Worm (Caenorhabditis elegans) whole organism, L3 larva: Measurements from ENCODE around the gene D1022.5.

Experiments used
- R02D3.7 ChIP-seq: fragments of 150-350 bp; optimal IDR thresholded peaks from 2 replicates; lab custom pipeline; 2014; ENCODE audit warnings: missing biosample characterization, missing genetic modification characterization
- aly-2 ChIP-seq: fragments of 150-350 bp; optimal IDR thresholded peaks from 2 replicates; lab custom pipeline; 2014; ENCODE audit warnings: missing biosample characterization, missing genetic modification characterization
- ceh-28 ChIP-seq: fragments of 150-350 bp; optimal IDR thresholded peaks from 2 replicates; lab custom pipeline; 2014; ENCODE audit warnings: missing biosample characterization, missing genetic modification reagents, missing genetic modification characterization
- ceh-82 ChIP-seq: fragments of 150-350 bp; optimal IDR thresholded peaks from 2 replicates; lab custom pipeline; 2014; ENCODE audit warnings: missing biosample characterization, missing genetic modification characterization
- ceh-9 ChIP-seq: sonication (generic microtip); optimal IDR thresholded peaks from 2 replicates; lab custom pipeline; 2018; ENCODE audit warnings: missing biosample characterization, missing genetic modification characterization
- daf-12 ChIP-seq: fragments of 150-350 bp; optimal IDR thresholded peaks from 2 replicates; lab custom pipeline; 2014; ENCODE audit warnings: missing biosample characterization, missing genetic modification reagents, missing genetic modification characterization
- egl-27 ChIP-seq: sonication (generic microtip); optimal IDR thresholded peaks from 4 replicates; lab custom pipeline; 2017; ENCODE audit warnings: missing biosample characterization, missing genetic modification reagents, missing genetic modification characterization
- egl-5 ChIP-seq: fragments of 150-350 bp; optimal IDR thresholded peaks from 2 replicates; lab custom pipeline; 2017; ENCODE audit warnings: missing biosample characterization, missing genetic modification reagents, missing genetic modification characterization, inconsistent platforms
- elt-1 ChIP-seq: fragments of 150-350 bp; optimal IDR thresholded peaks from 2 replicates; lab custom pipeline; 2014; ENCODE audit warnings: missing biosample characterization, missing genetic modification characterization
- elt-2 ChIP-seq: sonication (generic microtip); optimal IDR thresholded peaks from 2 replicates; lab custom pipeline; 2016; ENCODE audit warnings: missing genetic modification reagents, mild to moderate bottlenecking, missing genetic modification characterization, missing compliant biosample characterization
- elt-3 ChIP-seq, 3 experiments: fragments of 150-350 bp in 1 of 3; sonication (generic microtip) in 2 of 3; optimal IDR thresholded peaks; 2 replicates in 2 of 3; 4 replicates in 1 of 3; lab custom pipeline; 2014 to 2017; ENCODE audit warnings: missing biosample characterization in 3 of 3, missing genetic modification characterization in 3 of 3
- eor-1 ChIP-seq, 2 experiments: fragments of 150-350 bp; optimal IDR thresholded peaks; 2 replicates each; lab custom pipeline; 2014 to 2018; ENCODE audit warnings: missing biosample characterization in 2 of 2, missing genetic modification characterization in 2 of 2
- fkh-10 ChIP-seq: sonication (generic microtip); optimal IDR thresholded peaks from 2 replicates; lab custom pipeline; 2017; ENCODE audit warnings: missing biosample characterization, missing genetic modification reagents, missing genetic modification characterization
- fkh-2 ChIP-seq: fragments of 150-350 bp; optimal IDR thresholded peaks from 2 replicates; lab custom pipeline; 2014; ENCODE audit warnings: missing biosample characterization, missing genetic modification reagents, missing genetic modification characterization
- hmg-11 ChIP-seq: sonication (generic microtip); optimal IDR thresholded peaks from 2 replicates; lab custom pipeline; 2016; ENCODE audit warnings: missing genetic modification characterization, missing compliant biosample characterization
- jun-1 ChIP-seq: fragments of 150-350 bp; optimal IDR thresholded peaks from 2 replicates; lab custom pipeline; 2014; ENCODE audit warnings: missing biosample characterization, missing genetic modification reagents, missing genetic modification characterization
- lin-15B ChIP-seq: fragments of 150-350 bp; optimal IDR thresholded peaks from 2 replicates; lab custom pipeline; 2014; ENCODE audit warnings: missing biosample characterization, missing genetic modification characterization
- lin-39 ChIP-seq: fragments of 150-350 bp; optimal IDR thresholded peaks from 2 replicates; lab custom pipeline; 2018; ENCODE audit warnings: missing biosample characterization, missing genetic modification reagents, missing genetic modification characterization
- lsy-12 ChIP-seq: sonication (generic microtip); optimal IDR thresholded peaks from 2 replicates; lab custom pipeline; 2016; ENCODE audit warnings: mild to moderate bottlenecking, missing genetic modification characterization, missing compliant biosample characterization
- mdl-1 ChIP-seq: fragments of 150-350 bp; optimal IDR thresholded peaks from 2 replicates; lab custom pipeline; 2014; ENCODE audit warnings: missing biosample characterization, missing genetic modification characterization
- mml-1 ChIP-seq: fragments of 150-350 bp; sonication (generic microtip); optimal IDR thresholded peaks from 3 replicates; lab custom pipeline; 2014; ENCODE audit warnings: missing biosample characterization, missing genetic modification characterization
- nfya-1 ChIP-seq: sonication (generic microtip); optimal IDR thresholded peaks from 2 replicates; lab custom pipeline; 2017; ENCODE audit warnings: missing genetic modification characterization, mild to moderate bottlenecking, missing compliant biosample characterization, antibody characterized with exemption, moderate library complexity; ENCODE audit not compliant: insufficient read depth
- nhr-12 ChIP-seq: fragments of 150-350 bp; optimal IDR thresholded peaks from 2 replicates; lab custom pipeline; 2014; ENCODE audit warnings: missing biosample characterization, missing genetic modification characterization
- nhr-23 ChIP-seq: fragments of 150-350 bp; optimal IDR thresholded peaks from 2 replicates; lab custom pipeline; 2014; ENCODE audit warnings: missing biosample characterization, missing genetic modification reagents, missing genetic modification characterization
- nhr-237 ChIP-seq: fragments of 150-350 bp; optimal IDR thresholded peaks from 2 replicates; lab custom pipeline; 2014; ENCODE audit warnings: missing biosample characterization, missing genetic modification characterization
- nhr-43 ChIP-seq: sonication (generic microtip); optimal IDR thresholded peaks from 2 replicates; lab custom pipeline; 2016; ENCODE audit warnings: mild to moderate bottlenecking, missing genetic modification characterization, missing compliant biosample characterization; ENCODE audit not compliant: poor library complexity, severe bottlenecking
- nhr-67 ChIP-seq: fragments of 150-350 bp; optimal IDR thresholded peaks from 2 replicates; lab custom pipeline; 2014; ENCODE audit warnings: missing biosample characterization, missing genetic modification characterization
- nhr-76 ChIP-seq: fragments of 150-350 bp; sonication (generic microtip); optimal IDR thresholded peaks from 5 replicates; lab custom pipeline; 2014; ENCODE audit warnings: missing biosample characterization, missing genetic modification characterization
- nhr-77 ChIP-seq: fragments of 150-350 bp; optimal IDR thresholded peaks from 2 replicates; lab custom pipeline; 2014; ENCODE audit warnings: missing biosample characterization, missing genetic modification characterization
- pha-4 ChIP-seq: fragments of 150-350 bp; optimal IDR thresholded peaks from 2 replicates; lab custom pipeline; 2014; ENCODE audit warnings: missing biosample characterization, missing genetic modification reagents, missing genetic modification characterization
- sea-2 ChIP-seq: fragments of 150-350 bp; sonication (generic microtip); optimal IDR thresholded peaks from 4 replicates; lab custom pipeline; 2014; ENCODE audit warnings: missing biosample characterization, missing genetic modification reagents, missing genetic modification characterization
- snpc-4 ChIP-seq: fragments of 150-350 bp; optimal IDR thresholded peaks from 2 replicates; lab custom pipeline; 2014; ENCODE audit warnings: missing biosample characterization, missing genetic modification characterization
- tbx-2 ChIP-seq: sonication (generic microtip); optimal IDR thresholded peaks from 2 replicates; lab custom pipeline; 2016; ENCODE audit warnings: mild to moderate bottlenecking, missing genetic modification characterization, missing compliant biosample characterization
- unc-62 ChIP-seq: fragments of 150-350 bp; sonication (generic microtip); optimal IDR thresholded peaks from 4 replicates; lab custom pipeline; 2014; ENCODE audit warnings: missing biosample characterization, missing genetic modification reagents, missing genetic modification characterization
- zag-1 ChIP-seq: fragments of 150-350 bp; optimal IDR thresholded peaks from 2 replicates; lab custom pipeline; 2014; ENCODE audit warnings: missing biosample characterization, missing genetic modification characterization
- ztf-11 ChIP-seq: fragments of 150-350 bp; optimal IDR thresholded peaks from 2 replicates; lab custom pipeline; 2014; ENCODE audit warnings: missing biosample characterization, missing genetic modification characterization
- ztf-4 ChIP-seq: fragments of 150-350 bp; optimal IDR thresholded peaks from 2 replicates; lab custom pipeline; 2014; ENCODE audit warnings: missing biosample characterization, missing genetic modification characterization

Gene D1022.5

DNA sequence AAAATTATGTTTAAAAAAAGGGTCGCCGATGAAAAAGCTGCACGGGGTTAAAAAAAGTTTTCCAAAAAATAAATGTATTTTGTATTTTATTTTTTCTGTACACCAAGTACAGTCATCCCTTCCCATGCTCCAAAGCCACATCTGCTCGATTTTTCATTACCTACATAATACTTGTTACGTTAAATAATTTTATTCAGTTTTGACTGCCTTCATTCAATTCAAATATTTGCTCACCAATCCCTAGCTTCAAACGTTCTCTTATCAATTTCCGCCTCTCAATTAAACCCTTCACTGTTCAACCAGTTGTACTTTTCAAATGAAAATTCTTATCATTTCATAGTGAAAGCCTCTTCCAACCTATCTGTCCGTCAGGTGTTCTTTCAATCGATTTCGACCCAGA is 35.5 kb upstream of the D1022.5 start, which contains the start of gene R10H1.1:
Gene R10H1.1 (plus strand): TSS at position 301 of the 400 bp plus-strand sequence.
- TF ChIP-seq fkh-10 (GFP tag; lab: Kevin White, UChicago) (no peak), ceh-28 (peak; percentile 1), nhr-43 (tag; lab: Kevin White, UChicago) (no peak)

DNA sequence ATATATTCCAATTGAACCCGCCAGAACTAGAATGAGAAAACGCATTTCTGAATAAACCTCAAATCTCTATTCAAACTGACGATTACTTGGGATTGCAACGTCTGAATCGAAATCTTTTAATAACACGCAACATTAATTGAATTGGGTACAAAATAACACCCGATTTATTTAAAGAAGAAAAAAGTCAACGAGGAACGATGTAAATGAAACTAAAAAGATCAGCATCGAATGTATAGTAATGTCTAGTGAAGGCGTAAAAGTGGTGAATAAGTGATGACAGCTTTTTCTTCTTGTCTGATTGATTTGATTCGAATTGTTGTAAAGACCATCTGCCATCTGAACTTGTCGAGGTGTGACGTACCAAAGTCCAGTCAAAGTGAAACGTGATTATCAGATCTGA is 35.0 kb upstream of the D1022.5 start, which contains the start of gene nas-23:
Gene nas-23 (minus strand): TSS at position 101 of the 400 bp plus-strand sequence.
- no peak for TF ChIP-seq nhr-237 (tag; lab: Kevin White, UChicago)
- no peak for TF ChIP-seq aly-2 (tag; lab: Kevin White, UChicago)
- TF ChIP-seq mdl-1 (tag; lab: Kevin White, UChicago), result no peak
- TF ChIP-seq zag-1 (tag; lab: Kevin White, UChicago), result no peak
- no peak for TF ChIP-seq ztf-4 (tag; lab: Kevin White, UChicago)
- no peak for TF ChIP-seq snpc-4 (tag; lab: Kevin White, UChicago)
- TF ChIP-seq unc-62, result no peak
- no peak for TF ChIP-seq elt-2 (tag; lab: Kevin White, UChicago)
- TF ChIP-seq nhr-12, result no peak
- TF ChIP-seq egl-5 (tag; lab: Kevin White, UChicago), result no peak
- TF ChIP-seq nhr-77, result no peak
- no peak for TF ChIP-seq lin-39 (tag; lab: Kevin White, UChicago)
- TF ChIP-seq hmg-11 (tag; lab: Kevin White, UChicago), result no peak
- no peak for TF ChIP-seq daf-12 (tag; lab: Kevin White, UChicago)
- TF ChIP-seq mml-1 (tag; lab: Kevin White, UChicago), result no peak

ce11 chrII:7489605-7490004 is 31.0 kb upstream of the D1022.5 start, which contains the start of gene D1022.9:
Gene D1022.9, minus strand, starts transcription at chrII:7489705.
- TF ChIP-seq elt-2 (tag; lab: Kevin White, UChicago) (no peak), fkh-2 (tag; lab: Kevin White, UChicago) (no peak), nhr-23 (tag; lab: Kevin White, UChicago) (no peak), mdl-1 (tag; lab: Kevin White, UChicago) (no peak), R02D3.7 (tag; lab: Kevin White, UChicago) (no peak), unc-62 (no peak), nhr-76 (tag; lab: Kevin White, UChicago) (no peak), lsy-12 (tag; lab: Kevin White, UChicago) (no peak), tbx-2 (no peak), nhr-237 (tag; lab: Kevin White, UChicago) (no peak), egl-27 (tag; lab: Kevin White, UChicago) (no peak), elt-1 (no peak), sea-2 (no peak), ztf-11 (tag; lab: Kevin White, UChicago) (no peak), lin-15B (no peak), aly-2 (tag; lab: Kevin White, UChicago) (no peak), pha-4 (no peak), nhr-67 (no peak)

DNA sequence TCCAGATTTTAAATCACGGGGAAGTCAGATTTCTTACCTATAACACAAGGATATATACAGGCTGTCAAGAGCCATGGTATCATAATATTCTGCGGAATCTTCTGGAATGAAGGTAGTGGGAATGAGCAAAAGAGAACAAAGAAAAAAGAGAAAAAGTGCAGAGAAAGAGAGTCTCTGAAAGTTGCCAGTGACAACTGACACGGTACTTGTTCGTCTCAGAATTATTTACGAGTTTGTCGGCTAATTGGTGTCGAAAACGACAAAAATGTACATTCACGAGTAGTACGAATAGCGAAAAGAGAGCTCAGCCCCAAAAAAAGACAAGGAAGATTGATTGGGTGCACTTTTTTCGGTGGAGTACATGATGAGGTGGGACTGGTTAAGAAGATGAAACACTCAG is 24.4 kb upstream of the D1022.5 start, which contains the start of gene cah-2:
Gene cah-2 (minus strand): TSS at position 101 of the 400 bp plus-strand sequence.
- TF ChIP-seq ceh-28, result no peak
- no peak for TF ChIP-seq mdl-1 (tag; lab: Kevin White, UChicago)
- TF ChIP-seq elt-3 (tag; optimal IDR thresholded peaks at IDR 0.05; lab: Kevin White, UChicago), result no peak
- no peak for TF ChIP-seq nfya-1 (tag; lab: Kevin White, UChicago)
- no peak for TF ChIP-seq aly-2 (tag; lab: Kevin White, UChicago)
- no peak for TF ChIP-seq eor-1 (tag; optimal IDR thresholded peaks at IDR 0.05; lab: Kevin White, UChicago)
- no peak for TF ChIP-seq R02D3.7 (tag; lab: Kevin White, UChicago)
- TF ChIP-seq zag-1 (tag; lab: Kevin White, UChicago), result no peak
- no peak for TF ChIP-seq nhr-67
- TF ChIP-seq nhr-237 (tag; lab: Kevin White, UChicago), result no peak
- TF ChIP-seq lin-39 (tag; lab: Kevin White, UChicago), result no peak
- TF ChIP-seq ceh-9 (tag; lab: Kevin White, UChicago), result no peak
- no peak for TF ChIP-seq nhr-77
- TF ChIP-seq ceh-82, result no peak
- no peak for TF ChIP-seq unc-62
- no peak for TF ChIP-seq jun-1 (tag; lab: Kevin White, UChicago)
- TF ChIP-seq egl-5 (tag; lab: Kevin White, UChicago), result no peak
